Fruit fly (Drosophila melanogaster) whole organism, wandering third instar larva: ENCODE measurements around the gene ind.

Experiments used
- Abd-B ChIP-seq: fragments of >200 bp; optimal IDR thresholded peaks from 2 replicates; lab custom pipeline; 2017; ENCODE audit warnings: missing biosample characterization, missing genetic modification characterization
- CrebA ChIP-seq: fragments of 200-800 bp; sonication (Bioruptor generic); optimal IDR thresholded peaks from 2 replicates; lab custom pipeline; 2016; ENCODE audit warnings: missing biosample characterization, mild to moderate bottlenecking, missing genetic modification characterization, borderline replicate concordance
- Myc ChIP-seq: fragments of >200 bp; optimal IDR thresholded peaks from 2 replicates; lab custom pipeline; 2017
- N ChIP-seq: fragments of >200 bp; optimal IDR thresholded peaks from 2 replicates; lab custom pipeline; 2018; ENCODE audit warnings: missing biosample characterization, missing external identifiers, missing genetic modification characterization
- br ChIP-seq: fragments of 200-800 bp; sonication (Bioruptor generic); optimal IDR thresholded peaks from 2 replicates; lab custom pipeline; 2016; ENCODE audit warnings: missing biosample characterization, missing genetic modification characterization
- dsf ChIP-seq: sonication (Bioruptor generic); optimal IDR thresholded peaks from 2 replicates; lab custom pipeline; 2016; ENCODE audit warnings: missing biosample characterization, missing genetic modification characterization, borderline replicate concordance
- lola ChIP-seq: fragments of >200 bp; optimal IDR thresholded peaks from 2 replicates; lab custom pipeline; 2017; ENCODE audit warnings: missing biosample characterization, missing genetic modification characterization
- sv ChIP-seq: fragments of 200-800 bp; sonication (Bioruptor generic); optimal IDR thresholded peaks from 3 replicates; lab custom pipeline; 2016; ENCODE audit warnings: missing biosample characterization, missing genetic modification characterization

dm6 chr3L:15042470-15042869, 1.3 kb downstream of the ind start, which contains the start of gene Rpn12R:
- TF ChIP-seq CrebA (no peak), dsf (no peak), lola (GFP tag; lab: Kevin White, UChicago) (no peak), sv (GFP tag; lab: Kevin White, UChicago) (no peak), br (no peak), Myc (no peak), N (GFP tag; lab: Kevin White, UChicago) (no peak), Abd-B (GFP tag; lab: Kevin White, UChicago) (no peak)
